Worm (Caenorhabditis elegans) whole organism, L4 larva: ENCODE results near the gene ppgn-1.

Experiments used
- F10B5.3 ChIP-seq: sonication (generic microtip); optimal IDR thresholded peaks from 2 replicates; lab custom pipeline; 2016; ENCODE audit warnings: mild to moderate bottlenecking, missing genetic modification characterization, missing compliant biosample characterization
- F44E2.7 ChIP-seq: fragments of 200-800 bp; sonication (Bioruptor generic); IDR thresholded peaks from 2 replicates; pipeline ENCODE4 v2.1.2; 2022; ENCODE audit warnings: missing genetic modification characterization, missing compliant biosample characterization
- R02D3.7 ChIP-seq: fragments of 150-350 bp; sonication (generic microtip); optimal IDR thresholded peaks from 3 replicates; lab custom pipeline; 2014; ENCODE audit warnings: missing biosample characterization, missing genetic modification characterization
- Y5F2A.4 ChIP-seq: fragments of 200-800 bp; sonication (Bioruptor generic); optimal IDR thresholded peaks from 2 replicates; lab custom pipeline; 2018; ENCODE audit warnings: mild to moderate bottlenecking, missing genetic modification characterization, missing compliant biosample characterization
- Y75B8A.6 ChIP-seq: fragments of 200-800 bp; sonication (Bioruptor generic); IDR thresholded peaks from 2 replicates; pipeline ENCODE4 v1.3.6; 2022; ENCODE audit warnings: missing genetic modification reagents, missing genetic modification characterization, missing compliant biosample characterization
- aha-1 ChIP-seq: fragments of 150-350 bp; peaks from one replicate; lab custom pipeline; 2014; ENCODE audit warnings: missing biosample characterization, missing genetic modification characterization
- aly-2 ChIP-seq: sonication (generic microtip); optimal IDR thresholded peaks from 2 replicates; lab custom pipeline; 2018; ENCODE audit warnings: missing biosample characterization, missing genetic modification characterization
- attf-4 ChIP-seq: sonication (generic microtip); optimal IDR thresholded peaks from 3 replicates; lab custom pipeline; 2017; ENCODE audit warnings: missing biosample characterization, missing genetic modification characterization
- ceh-32 ChIP-seq: sonication (generic microtip); optimal IDR thresholded peaks from 2 replicates; lab custom pipeline; 2016; ENCODE audit warnings: mild to moderate bottlenecking, missing genetic modification characterization, missing compliant biosample characterization; ENCODE audit not compliant: poor library complexity
- ceh-62 ChIP-seq: sonication (generic microtip); optimal IDR thresholded peaks from 2 replicates; lab custom pipeline; 2017; ENCODE audit warnings: missing biosample characterization, missing genetic modification characterization
- ceh-82 ChIP-seq: sonication (generic microtip); optimal IDR thresholded peaks from 2 replicates; lab custom pipeline; 2017; ENCODE audit warnings: missing biosample characterization, missing genetic modification characterization
- ces-1 ChIP-seq: fragments of 150-350 bp; sonication (generic microtip); optimal IDR thresholded peaks from 4 replicates; lab custom pipeline; 2014; ENCODE audit warnings: missing biosample characterization, missing genetic modification reagents, missing genetic modification characterization
- dpl-1 ChIP-seq: fragments of 150-350 bp; optimal IDR thresholded peaks from 2 replicates; lab custom pipeline; 2014; ENCODE audit warnings: missing biosample characterization, missing genetic modification reagents, missing genetic modification characterization
- gei-8 ChIP-seq: fragments of 200-800 bp; sonication (Bioruptor generic); optimal IDR thresholded peaks from 2 replicates; lab custom pipeline; 2018; ENCODE audit warnings: mild to moderate bottlenecking, missing genetic modification characterization, missing compliant biosample characterization
- hmg-1.1 ChIP-seq: fragments of 200-800 bp; sonication (Bioruptor generic); IDR thresholded peaks from 2 replicates; pipeline ENCODE4 v1.3.6; 2022; ENCODE audit warnings: missing genetic modification reagents, missing genetic modification characterization, missing compliant biosample characterization
- lin-1 ChIP-seq: fragments of 200-800 bp; sonication (Bioruptor generic); IDR thresholded peaks from 2 replicates; pipeline ENCODE4 v1.3.6; 2022; ENCODE audit warnings: missing genetic modification reagents, missing genetic modification characterization, missing compliant biosample characterization
- lin-38 ChIP-seq: fragments of 200-800 bp; sonication (Bioruptor generic); IDR thresholded peaks from 2 replicates; pipeline ENCODE4 v1.3.6; 2022; ENCODE audit warnings: missing genetic modification reagents, missing genetic modification characterization, missing compliant biosample characterization
- lin-39 ChIP-seq: fragments of 150-350 bp; optimal IDR thresholded peaks from 2 replicates; lab custom pipeline; 2014; ENCODE audit warnings: missing biosample characterization, missing genetic modification reagents, missing genetic modification characterization
- madf-5 ChIP-seq, 2 experiments: fragments of 200-800 bp; sonication (Bioruptor generic); IDR thresholded peaks; 2 replicates each; pipeline ENCODE4 v1.3.6; 2022; ENCODE audit warnings: missing compliant biosample characterization in 2 of 2, missing genetic modification characterization in 2 of 2
- mes-2 ChIP-seq: sonication (generic microtip); optimal IDR thresholded peaks from 2 replicates; lab custom pipeline; 2016; ENCODE audit warnings: missing genotype, mild to moderate bottlenecking, missing genetic modification characterization, missing compliant biosample characterization; ENCODE audit not compliant: poor library complexity, severe bottlenecking
- nhr-10 ChIP-seq: fragments of 150-350 bp; optimal IDR thresholded peaks from 2 replicates; lab custom pipeline; 2014; ENCODE audit warnings: missing biosample characterization, missing genetic modification characterization
- nhr-28 ChIP-seq: fragments of 150-350 bp; optimal IDR thresholded peaks from 2 replicates; lab custom pipeline; 2014; ENCODE audit warnings: missing biosample characterization, missing genetic modification characterization
- nhr-41 ChIP-seq: fragments of 200-800 bp; sonication (Bioruptor generic); IDR thresholded peaks from 2 replicates; pipeline ENCODE4 v1.3.6; 2022; ENCODE audit warnings: missing genetic modification reagents, missing genetic modification characterization, missing compliant biosample characterization
- nhr-42 ChIP-seq: fragments of 200-800 bp; sonication (Bioruptor generic); IDR thresholded peaks from 2 replicates; pipeline ENCODE4 v1.3.6; 2022; ENCODE audit warnings: missing genetic modification characterization, missing compliant biosample characterization
- nhr-76 ChIP-seq: fragments of 150-350 bp; optimal IDR thresholded peaks from 2 replicates; lab custom pipeline; 2014; ENCODE audit warnings: missing biosample characterization, missing genetic modification characterization
- skn-1 ChIP-seq: fragments of 150-350 bp; optimal IDR thresholded peaks from 2 replicates; lab custom pipeline; 2014; ENCODE audit warnings: missing biosample characterization, missing genetic modification characterization
- spr-3 ChIP-seq: fragments of 200-800 bp; sonication (Bioruptor generic); optimal IDR thresholded peaks from 2 replicates; lab custom pipeline; 2018; ENCODE audit warnings: mild to moderate bottlenecking, missing genetic modification characterization, missing compliant biosample characterization
- tra-1 ChIP-seq: fragments of 200-800 bp; sonication (Bioruptor generic); IDR thresholded peaks from 2 replicates; pipeline ENCODE4 v1.3.6; 2022; ENCODE audit warnings: missing genetic modification reagents, missing genetic modification characterization, missing compliant biosample characterization
- unc-130 ChIP-seq: sonication (generic microtip); optimal IDR thresholded peaks from 2 replicates; lab custom pipeline; 2016; ENCODE audit warnings: missing genetic modification reagents, missing genetic modification characterization, missing compliant biosample characterization
- vab-7 ChIP-seq: fragments of 200-800 bp; sonication (Bioruptor generic); IDR thresholded peaks from 2 replicates; pipeline ENCODE4 v1.3.6; 2022; ENCODE audit warnings: missing genetic modification reagents, missing genetic modification characterization, missing compliant biosample characterization
- zfp-2 ChIP-seq: sonication (generic microtip); optimal IDR thresholded peaks from 2 replicates; lab custom pipeline; 2016; ENCODE audit warnings: mild to moderate bottlenecking, missing genetic modification characterization, missing compliant biosample characterization
- zfp-3 ChIP-seq: fragments of 200-800 bp; sonication (Bioruptor generic); conservative IDR thresholded peaks from 2 replicates; pipeline ENCODE4 v1.3.6; 2022; ENCODE audit warnings: missing genetic modification reagents, missing genetic modification characterization, missing compliant biosample characterization
- zip-11 ChIP-seq: fragments of 200-800 bp; sonication (Bioruptor generic); IDR thresholded peaks from 2 replicates; pipeline ENCODE4 v1.3.6; 2022; ENCODE audit warnings: missing genetic modification characterization, missing compliant biosample characterization
- ztf-11 ChIP-seq: fragments of 150-350 bp; optimal IDR thresholded peaks from 2 replicates; lab custom pipeline; 2014; ENCODE audit warnings: missing biosample characterization, missing genetic modification characterization

The ppgn-1 gene

DNA sequence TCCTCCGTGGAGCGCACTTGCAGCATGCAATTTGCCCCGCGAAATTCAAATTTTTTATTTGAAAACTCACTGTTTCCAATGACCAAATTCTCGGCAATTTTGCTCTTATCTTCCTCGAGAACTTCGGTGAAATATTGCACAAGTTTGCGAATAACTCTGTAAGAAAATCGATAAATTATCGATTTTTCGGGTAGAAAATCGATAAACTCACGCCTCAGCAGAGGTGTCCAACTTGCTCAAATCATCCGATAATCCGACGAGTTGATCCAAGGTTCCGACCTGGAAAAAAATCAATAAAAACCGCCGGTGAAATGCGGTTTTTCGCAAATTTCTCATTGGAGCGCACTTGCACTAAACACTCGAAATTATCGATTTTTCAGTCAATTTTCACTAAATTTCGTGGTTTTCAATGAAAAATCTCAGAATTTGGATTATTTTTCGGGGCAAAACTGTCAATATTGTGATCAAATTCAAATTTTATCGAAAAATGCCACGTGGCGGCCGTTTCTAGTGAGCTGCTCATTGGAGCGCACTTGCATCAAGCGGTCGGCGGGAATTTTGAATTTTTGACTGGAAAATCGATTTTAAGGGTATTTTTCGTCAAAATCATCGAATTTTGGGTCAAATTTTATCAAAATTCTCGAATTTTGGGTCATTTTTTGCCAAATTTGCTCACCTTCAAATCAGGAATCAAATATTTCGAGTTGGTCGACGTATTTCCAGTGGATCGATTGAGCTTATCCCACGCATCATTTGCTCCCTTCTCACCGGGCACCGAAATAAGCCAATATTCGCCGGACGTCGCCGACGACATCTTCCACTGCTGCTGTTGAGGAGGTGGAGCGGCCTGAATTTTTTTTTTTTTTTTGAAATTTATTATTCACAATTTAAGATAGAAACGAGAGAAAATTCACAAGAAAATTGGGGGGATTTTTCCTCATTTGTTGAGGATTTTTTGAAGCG, 34.7 kb downstream of the ppgn-1 start, which contains the start of gene vha-11 (continued):
- no peak for TF ChIP-seq ztf-11
- 0 out of 2 replicates have a peak, but pooled peaks have one; percentile 13 for TF ChIP-seq tra-1
- no peak for TF ChIP-seq lin-1
- no peak for TF ChIP-seq ces-1
- no peak for TF ChIP-seq lin-39 (tag; lab: Kevin White, UChicago)
- TF ChIP-seq skn-1 = no peak
- TF ChIP-seq gei-8 (GFP tag; lab: Kevin White, UChicago) = no peak
- TF ChIP-seq nhr-28 (tag; lab: Kevin White, UChicago) = no peak
- TF ChIP-seq zfp-2 (tag; lab: Kevin White, UChicago) = no peak
- no peak for TF ChIP-seq F10B5.3 (tag; lab: Kevin White, UChicago)
- TF ChIP-seq spr-3 (GFP tag; lab: Kevin White, UChicago) = no peak
- TF ChIP-seq aly-2 (tag; lab: Kevin White, UChicago) = no peak

ce11 chrIV:2311554-2311953, 37.2 kb downstream of the ppgn-1 start:
- TF ChIP-seq ceh-62 (tag; lab: Kevin White, UChicago) = no peak
- TF ChIP-seq ceh-32 (tag; lab: Kevin White, UChicago) = no peak
- peak; percentile 92 for TF ChIP-seq lin-38 (GFP tag; lab: Robert Waterston, UW)

- TF ChIP-seq madf-5 (GFP tag; IDR thresholded peaks at IDR 0.05; lab: Robert Waterston, UW) = 0 out of 4 replicates have a peak, but pooled peaks of 1 of the 2 experiments have one; percentile 15
- no peak for TF ChIP-seq nhr-76 (tag; lab: Kevin White, UChicago)
- peak; percentile 67 for TF ChIP-seq lin-38 (GFP tag; lab: Robert Waterston, UW)
- no peak for TF ChIP-seq dpl-1 (GFP tag; lab: Kevin White, UChicago)
- 0 out of 2 replicates have a peak, but pooled peaks have one; percentile 20 for TF ChIP-seq zfp-3 (GFP tag; lab: Robert Waterston, UW)
- peak; percentile 61 for TF ChIP-seq aha-1 (tag; lab: Kevin White, UChicago)
- TF ChIP-seq Y75B8A.6 (GFP tag; lab: Robert Waterston, UW) = no peak
Observed at ce11 chrIV:2308203-2308602, 40.5 kb downstream of the ppgn-1 start.

DNA sequence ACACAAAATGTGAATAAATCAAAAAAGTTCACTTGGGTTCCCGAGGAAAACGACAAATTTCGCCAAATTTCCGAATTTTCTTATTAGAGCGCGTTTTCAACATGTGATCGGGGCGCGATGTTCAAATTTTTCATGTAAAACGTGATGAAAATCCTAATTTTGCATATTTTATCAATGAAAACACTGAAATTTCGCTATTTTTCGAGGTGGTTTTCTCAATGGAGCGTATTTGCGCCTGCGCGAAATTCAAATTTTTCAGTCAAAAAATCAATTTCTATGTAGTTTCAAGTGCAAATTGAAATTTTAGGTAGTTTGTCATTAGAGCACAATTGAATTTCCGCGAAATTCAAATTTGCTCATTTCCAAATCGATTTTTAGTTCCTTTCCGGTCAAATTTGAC, 41.3 kb downstream of the ppgn-1 start:
- TF ChIP-seq lin-38 (GFP tag; lab: Robert Waterston, UW) (peak; percentile 45; the same call in 1 of the 2 replicates), nhr-42 (0 out of 2 replicates have a peak, but pooled peaks have one; percentile 47), aha-1 (tag; lab: Kevin White, UChicago) (no peak), F44E2.7 (GFP tag; lab: Robert Waterston, UW) (no peak), Y75B8A.6 (GFP tag; lab: Robert Waterston, UW) (0 out of 2 replicates have a peak, but pooled peaks have one; percentile 5), vab-7 (GFP tag; lab: Robert Waterston, UW) (no peak), zfp-3 (GFP tag; lab: Robert Waterston, UW) (0 out of 2 replicates have a peak, but pooled peaks have one; percentile 61)

ce11 chrIV:2306447-2306846, 42.3 kb downstream of the ppgn-1 start, which contains the start of gene mksr-2:
TSS of gene mksr-2 (minus strand) at chrIV:2306547.
- no peak for TF ChIP-seq ztf-11
- TF ChIP-seq Y5F2A.4 (GFP tag; lab: Kevin White, UChicago) = no peak
- no peak for TF ChIP-seq zip-11 (GFP tag; lab: Robert Waterston, UW)
- no peak for TF ChIP-seq nhr-41 (GFP tag; lab: Robert Waterston, UW)
- no peak for TF ChIP-seq R02D3.7 (tag; lab: Kevin White, UChicago)
- no peak for TF ChIP-seq unc-130
- TF ChIP-seq mes-2 (tag; lab: Kevin White, UChicago) = no peak
- TF ChIP-seq hmg-1.1 (GFP tag; lab: Robert Waterston, UW) = no peak
- TF ChIP-seq nhr-10 (tag; lab: Kevin White, UChicago) = no peak
- no peak for TF ChIP-seq attf-4 (tag; lab: Kevin White, UChicago)
- TF ChIP-seq ceh-82 = no peak
